Worm (Caenorhabditis elegans) whole organism, L2 larva: ENCODE data around the gene ZK355.2.
A peak's percentile ranks its signal among the peaks of the same experiment; 100 is the strongest.

Experiments used
- C34F6.9 ChIP-seq: fragments of 150-350 bp; optimal IDR thresholded peaks from 2 replicates; lab custom pipeline; 2014; ENCODE audit warnings: missing biosample characterization, missing genetic modification characterization
- F13H6.1 ChIP-seq: sonication (generic microtip); optimal IDR thresholded peaks from 2 replicates; lab custom pipeline; 2016; ENCODE audit warnings: missing genetic modification characterization, missing compliant biosample characterization
- R02D3.7 ChIP-seq: fragments of 150-350 bp; optimal IDR thresholded peaks from 2 replicates; lab custom pipeline; 2014; ENCODE audit warnings: missing biosample characterization, missing genetic modification characterization
- Y55F3AM.14 ChIP-seq: fragments of 200-800 bp; sonication (Bioruptor generic); optimal IDR thresholded peaks from 2 replicates; lab custom pipeline; 2018; ENCODE audit warnings: mild to moderate bottlenecking, missing genetic modification characterization, missing compliant biosample characterization
- ZK546.5 ChIP-seq: sonication (generic microtip); optimal IDR thresholded peaks from 2 replicates; lab custom pipeline; 2017; ENCODE audit warnings: missing biosample characterization, missing genetic modification characterization
- alr-1 ChIP-seq: fragments of 150-350 bp; optimal IDR thresholded peaks from 2 replicates; lab custom pipeline; 2014; ENCODE audit warnings: missing biosample characterization, missing genetic modification characterization
- aly-2 ChIP-seq: fragments of 150-350 bp; optimal IDR thresholded peaks from 2 replicates; lab custom pipeline; 2014; ENCODE audit warnings: missing biosample characterization, missing genetic modification characterization
- ama-1 ChIP-seq: fragments of 150-350 bp; optimal IDR thresholded peaks from 2 replicates; lab custom pipeline; 2018; ENCODE audit warnings: inconsistent platforms
- blmp-1 ChIP-seq: sonication (generic microtip); optimal IDR thresholded peaks from 2 replicates; lab custom pipeline; 2017; ENCODE audit warnings: missing genetic modification characterization, mild to moderate bottlenecking, missing compliant biosample characterization, antibody characterized with exemption, moderate library complexity; ENCODE audit not compliant: insufficient read depth
- ceh-16 ChIP-seq: fragments of 150-350 bp; optimal IDR thresholded peaks from 2 replicates; lab custom pipeline; 2014; ENCODE audit warnings: missing biosample characterization, missing genetic modification characterization
- ceh-82 ChIP-seq: fragments of 150-350 bp; optimal IDR thresholded peaks from 2 replicates; lab custom pipeline; 2014; ENCODE audit warnings: missing biosample characterization, missing genetic modification characterization
- crh-2 ChIP-seq: sonication (generic microtip); optimal IDR thresholded peaks from 2 replicates; lab custom pipeline; 2017; ENCODE audit warnings: missing biosample characterization, missing genetic modification characterization
- dmd-4 ChIP-seq: sonication (generic microtip); optimal IDR thresholded peaks from 2 replicates; lab custom pipeline; 2017; ENCODE audit warnings: missing biosample characterization, missing genetic modification characterization
- egl-27 ChIP-seq: sonication (generic microtip); optimal IDR thresholded peaks from 3 replicates; lab custom pipeline; 2017; ENCODE audit warnings: missing biosample characterization, missing genetic modification reagents, missing genetic modification characterization
- elt-1 ChIP-seq: fragments of 150-350 bp; optimal IDR thresholded peaks from 2 replicates; lab custom pipeline; 2014; ENCODE audit warnings: missing biosample characterization, missing genetic modification characterization
- elt-3 ChIP-seq: sonication (generic microtip); optimal IDR thresholded peaks from 2 replicates; lab custom pipeline; 2017; ENCODE audit warnings: missing biosample characterization, missing genetic modification characterization
- fos-1 ChIP-seq: fragments of 150-350 bp; optimal IDR thresholded peaks from 2 replicates; lab custom pipeline; 2014; ENCODE audit warnings: missing biosample characterization, missing genetic modification characterization
- gmeb-1 ChIP-seq: fragments of 150-350 bp; optimal IDR thresholded peaks from 2 replicates; lab custom pipeline; 2014; ENCODE audit warnings: missing biosample characterization, missing genetic modification characterization
- lin-11 ChIP-seq: fragments of 150-350 bp; sonication (generic microtip); optimal IDR thresholded peaks from 2 replicates; lab custom pipeline; 2014; ENCODE audit warnings: missing biosample characterization, missing genetic modification characterization, inconsistent platforms, mixed read lengths
- lin-13 ChIP-seq: fragments of 150-350 bp; optimal IDR thresholded peaks from 2 replicates; lab custom pipeline; 2014; ENCODE audit warnings: missing biosample characterization, missing genetic modification reagents, missing genetic modification characterization
- lin-39 ChIP-seq: fragments of 150-350 bp; optimal IDR thresholded peaks from 2 replicates; lab custom pipeline; 2014; ENCODE audit warnings: missing biosample characterization, missing genetic modification reagents, missing genetic modification characterization
- lsy-2 ChIP-seq, 2 experiments: fragments of 150-350 bp in 1 of 2; sonication (generic microtip) in 1 of 2; optimal IDR thresholded peaks; 2 replicates each; lab custom pipeline; 2014 to 2017; ENCODE audit warnings: missing biosample characterization in 2 of 2, missing genetic modification characterization in 2 of 2
- mab-5 ChIP-seq: fragments of 150-350 bp; optimal IDR thresholded peaks from 2 replicates; lab custom pipeline; 2014; ENCODE audit warnings: missing biosample characterization, missing genetic modification characterization
- mbf-1 ChIP-seq: sonication (generic microtip); optimal IDR thresholded peaks from 2 replicates; lab custom pipeline; 2017; ENCODE audit warnings: missing biosample characterization, missing genetic modification characterization
- mdl-1 ChIP-seq, 2 experiments: fragments of 150-350 bp in 1 of 2; sonication (generic microtip) in 1 of 2; optimal IDR thresholded peaks; 2 replicates each; lab custom pipeline; 2017; ENCODE audit warnings: missing biosample characterization in 2 of 2, missing genetic modification characterization in 2 of 2
- nhr-10 ChIP-seq: sonication (generic microtip); optimal IDR thresholded peaks from 2 replicates; lab custom pipeline; 2017; ENCODE audit warnings: missing biosample characterization, missing genetic modification characterization
- nhr-11 ChIP-seq: fragments of 150-350 bp; optimal IDR thresholded peaks from 2 replicates; lab custom pipeline; 2014; ENCODE audit warnings: missing biosample characterization, missing genetic modification characterization
- nhr-12 ChIP-seq: fragments of 150-350 bp; optimal IDR thresholded peaks from 2 replicates; lab custom pipeline; 2014; ENCODE audit warnings: missing biosample characterization, missing genetic modification characterization
- nhr-129 ChIP-seq: fragments of 150-350 bp; optimal IDR thresholded peaks from 2 replicates; lab custom pipeline; 2014; ENCODE audit warnings: missing biosample characterization, missing genetic modification characterization
- nhr-21 ChIP-seq: fragments of 150-350 bp; optimal IDR thresholded peaks from 2 replicates; lab custom pipeline; 2014; ENCODE audit warnings: missing biosample characterization, missing genetic modification characterization
- nhr-23 ChIP-seq: fragments of 150-350 bp; optimal IDR thresholded peaks from 2 replicates; lab custom pipeline; 2014; ENCODE audit warnings: missing biosample characterization, missing genetic modification reagents, missing genetic modification characterization
- nhr-237 ChIP-seq: fragments of 150-350 bp; optimal IDR thresholded peaks from 2 replicates; lab custom pipeline; 2014; ENCODE audit warnings: missing biosample characterization, missing genetic modification characterization
- nhr-25 ChIP-seq: fragments of 150-350 bp; sonication (generic microtip); optimal IDR thresholded peaks from 3 replicates; lab custom pipeline; 2014; ENCODE audit warnings: missing biosample characterization, missing genetic modification characterization
- nhr-6 ChIP-seq: fragments of 150-350 bp; optimal IDR thresholded peaks from 2 replicates; lab custom pipeline; 2014; ENCODE audit warnings: missing biosample characterization, missing genetic modification characterization
- nhr-77 ChIP-seq: fragments of 150-350 bp; optimal IDR thresholded peaks from 2 replicates; lab custom pipeline; 2014; ENCODE audit warnings: missing biosample characterization, missing genetic modification characterization
- peb-1 ChIP-seq: fragments of 150-350 bp; optimal IDR thresholded peaks from 2 replicates; lab custom pipeline; 2014; ENCODE audit warnings: missing biosample characterization, missing genetic modification characterization
- sem-4 ChIP-seq: fragments of 150-350 bp; optimal IDR thresholded peaks from 2 replicates; lab custom pipeline; 2014; ENCODE audit warnings: missing biosample characterization, missing genetic modification reagents, missing genetic modification characterization
- skn-1 ChIP-seq: sonication (generic microtip); optimal IDR thresholded peaks from 2 replicates; lab custom pipeline; 2017; ENCODE audit warnings: missing biosample characterization, missing genetic modification characterization
- sma-3 ChIP-seq: sonication (generic microtip); optimal IDR thresholded peaks from 2 replicates; lab custom pipeline; 2016; ENCODE audit warnings: missing genetic modification reagents, missing genetic modification characterization, missing compliant biosample characterization
- sma-9 ChIP-seq, 2 experiments: fragments of 150-350 bp in 1 of 2; sonication (generic microtip) in 1 of 2; optimal IDR thresholded peaks; 2 replicates each; lab custom pipeline; 2014 to 2016; ENCODE audit warnings: missing genetic modification characterization in 2 of 2, mild to moderate bottlenecking in 1 of 2, missing biosample characterization in 1 of 2, missing compliant biosample characterization in 1 of 2, missing genetic modification reagents in 1 of 2, moderate library complexity in 1 of 2
- snpc-4 ChIP-seq: fragments of 150-350 bp; optimal IDR thresholded peaks from 2 replicates; lab custom pipeline; 2014; ENCODE audit warnings: missing biosample characterization, missing genetic modification characterization
- unc-39 ChIP-seq: fragments of 150-350 bp; optimal IDR thresholded peaks from 2 replicates; lab custom pipeline; 2014; ENCODE audit warnings: missing biosample characterization, missing genetic modification characterization
- unc-55 ChIP-seq: fragments of 150-350 bp; sonication (generic microtip); optimal IDR thresholded peaks from 3 replicates; lab custom pipeline; 2014; ENCODE audit warnings: missing biosample characterization, missing genetic modification reagents, missing genetic modification characterization
- unc-62 ChIP-seq: fragments of 150-350 bp; optimal IDR thresholded peaks from 2 replicates; lab custom pipeline; 2014; ENCODE audit warnings: missing biosample characterization, missing genetic modification reagents, missing genetic modification characterization
- zag-1 ChIP-seq: fragments of 150-350 bp; optimal IDR thresholded peaks from 2 replicates; lab custom pipeline; 2014; ENCODE audit warnings: missing biosample characterization, missing genetic modification characterization
- ztf-1 ChIP-seq: fragments of 200-800 bp; sonication (Bioruptor generic); conservative IDR thresholded peaks from 2 replicates; pipeline ENCODE4 v1.3.6; 2022; ENCODE audit warnings: missing genetic modification characterization, missing compliant biosample characterization
- ztf-11 ChIP-seq: sonication (generic microtip); optimal IDR thresholded peaks from 2 replicates; lab custom pipeline; 2017; ENCODE audit warnings: missing biosample characterization, missing genetic modification characterization
- ztf-4 ChIP-seq: fragments of 150-350 bp; optimal IDR thresholded peaks from 2 replicates; lab custom pipeline; 2014; ENCODE audit warnings: missing biosample characterization, missing genetic modification characterization

ZK355.2 gene

ce11 chrII:2966350-2966749 is 42.6 kb downstream of the ZK355.2 start:
- TF ChIP-seq elt-3 (tag; lab: Kevin White, UChicago) (no peak), lin-13 (GFP tag; lab: Kevin White, UChicago) (no peak), sma-3 (no peak), ztf-11 (tag; lab: Kevin White, UChicago) (no peak), nhr-25 (no peak)

DNA sequence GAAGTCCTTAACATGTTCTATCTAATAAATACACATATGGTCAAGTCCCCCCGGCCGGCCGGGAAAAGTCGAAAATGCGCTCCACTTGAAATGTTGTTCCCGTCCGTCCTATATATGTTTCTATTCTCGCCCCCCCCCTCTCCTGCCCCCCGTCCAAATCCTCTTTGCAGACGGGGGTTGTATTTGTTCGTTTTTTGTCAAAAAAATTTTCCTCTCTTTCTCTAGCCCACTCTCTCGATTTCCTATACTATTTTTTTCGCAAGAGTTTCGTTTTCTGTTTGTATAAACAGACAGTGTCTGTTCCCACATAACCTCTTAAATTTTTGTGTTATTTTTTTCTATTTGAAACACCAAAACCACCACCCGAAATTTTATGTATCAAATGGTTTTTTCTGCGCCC is 43.3 kb downstream of the ZK355.2 start:
- TF ChIP-seq sma-9 (GFP tag; optimal IDR thresholded peaks at IDR 0.05; lab: Kevin White, UChicago) (peak; percentile 8), sma-9 (tag; optimal IDR thresholded peaks at IDR 0.05; lab: Kevin White, UChicago) (no peak), ama-1 (lab: Kevin White, UChicago) (no peak), F13H6.1 (tag; lab: Kevin White, UChicago) (peak; percentile 74)

DNA sequence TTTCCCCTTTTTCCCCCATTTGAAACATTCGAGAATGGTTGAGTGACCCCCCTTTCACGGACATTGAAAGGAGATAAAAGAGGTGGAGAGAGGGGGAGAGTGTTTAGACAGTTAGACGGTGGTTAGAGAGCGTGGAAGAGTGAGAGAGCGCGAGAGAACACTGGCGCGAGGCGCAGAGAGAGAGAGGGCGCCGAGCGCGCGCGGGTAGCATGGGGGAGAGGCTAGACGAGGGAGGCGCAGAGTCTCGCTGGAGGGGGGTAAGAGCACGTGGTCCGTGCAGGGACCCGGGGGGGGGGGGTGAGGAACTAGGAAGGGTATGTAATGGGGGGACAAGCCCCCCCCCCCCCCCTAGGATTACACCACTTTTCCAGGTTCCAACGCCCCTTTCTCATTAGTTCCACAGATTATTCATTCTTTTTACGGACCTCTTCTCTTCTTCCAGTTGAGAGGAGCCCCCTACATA is 50.3 kb downstream of the ZK355.2 start:
- TF ChIP-seq elt-3 (tag; lab: Kevin White, UChicago) (no peak), ceh-16 (tag; lab: Kevin White, UChicago) (peak; percentile 83), mab-5 (peak; percentile 95), unc-62 (GFP tag; lab: Kevin White, UChicago) (peak; percentile 16), ama-1 (lab: Kevin White, UChicago) (peak; percentile 81), nhr-77 (tag; lab: Kevin White, UChicago) (peak; percentile 30), nhr-237 (peak; percentile 69), snpc-4 (tag; lab: Kevin White, UChicago) (peak; percentile 72), skn-1 (tag; lab: Kevin White, UChicago) (no peak), sma-3 (peak; percentile 88), lin-13 (GFP tag; lab: Kevin White, UChicago) (peak; percentile 96), blmp-1 (tag; lab: Kevin White, UChicago) (peak; percentile 79), peb-1 (tag; lab: Kevin White, UChicago) (no peak), F13H6.1 (tag; lab: Kevin White, UChicago) (peak; percentile 97), egl-27 (peak; percentile 99), lin-39 (tag; lab: Kevin White, UChicago) (no peak), elt-1 (tag; lab: Kevin White, UChicago) (peak; percentile 49), unc-55 (peak; percentile 89), nhr-23 (tag; lab: Kevin White, UChicago) (no peak), aly-2 (tag; lab: Kevin White, UChicago) (no peak), alr-1 (tag; lab: Kevin White, UChicago) (no peak), fos-1 (tag; lab: Kevin White, UChicago) (peak; percentile 87), C34F6.9 (peak; percentile 90), nhr-12 (tag; lab: Kevin White, UChicago) (no peak), crh-2 (tag; lab: Kevin White, UChicago) (peak; percentile 96), lsy-2 (tag; optimal IDR thresholded peaks at IDR 0.05; lab: Kevin White, UChicago) (peak; percentile 90 to 93), Y55F3AM.14 (peak; percentile 97), lin-11 (tag; lab: Kevin White, UChicago) (peak; percentile 86), ceh-82 (tag; lab: Kevin White, UChicago) (peak; percentile 26), ztf-1 (GFP tag; lab: Robert Waterston, UW) (no peak), dmd-4 (tag; lab: Kevin White, UChicago) (no peak), nhr-129 (peak; percentile 90), nhr-10 (tag; lab: Kevin White, UChicago) (peak; percentile 51), nhr-25 (peak; percentile 97), nhr-6 (peak; percentile 88), mbf-1 (no peak), sem-4 (tag; lab: Kevin White, UChicago) (peak; percentile 93), nhr-11 (tag; lab: Kevin White, UChicago) (no peak), gmeb-1 (tag; lab: Kevin White, UChicago) (peak; percentile 91), sma-9 (GFP tag; optimal IDR thresholded peaks at IDR 0.05; lab: Kevin White, UChicago) (peak; percentile 99), sma-9 (tag; optimal IDR thresholded peaks at IDR 0.05; lab: Kevin White, UChicago) (peak; percentile 76), unc-39 (tag; lab: Kevin White, UChicago) (no peak), ztf-11 (tag; lab: Kevin White, UChicago) (peak; percentile 71), ztf-4 (tag; lab: Kevin White, UChicago) (peak; percentile 96), R02D3.7 (peak; percentile 40), zag-1 (peak; percentile 90), mdl-1 (tag; optimal IDR thresholded peaks at IDR 0.05; lab: Kevin White, UChicago) (peak; percentile 95 to 98), ZK546.5 (tag; lab: Kevin White, UChicago) (peak; percentile 32), nhr-21 (tag; lab: Kevin White, UChicago) (peak; percentile 96)
